Worm (Caenorhabditis elegans) whole organism, L4 larva: ENCODE measurements around the gene F45G2.9.

Source experiments
- hmg-1.1 ChIP-seq: fragments of 200-800 bp; sonication (Bioruptor generic); IDR thresholded peaks from 2 replicates; pipeline ENCODE4 v1.3.6; 2022; ENCODE audit warnings: missing genetic modification reagents, missing genetic modification characterization, missing compliant biosample characterization
- pha-4 ChIP-seq, 2 experiments: fragments of 150-350 bp in 1 of 2; fragments of 200-800 bp in 1 of 2; sonication (Bioruptor generic) in 1 of 2; IDR thresholded peaks in 1 of 2; optimal IDR thresholded peaks in 1 of 2; 2 replicates each; pipeline versions ENCODE4 v1.3.6 to Lab custom; 2014 to 2022; ENCODE audit warnings: missing genetic modification characterization in 2 of 2, missing genetic modification reagents in 2 of 2, missing biosample characterization in 1 of 2, missing compliant biosample characterization in 1 of 2

DNA sequence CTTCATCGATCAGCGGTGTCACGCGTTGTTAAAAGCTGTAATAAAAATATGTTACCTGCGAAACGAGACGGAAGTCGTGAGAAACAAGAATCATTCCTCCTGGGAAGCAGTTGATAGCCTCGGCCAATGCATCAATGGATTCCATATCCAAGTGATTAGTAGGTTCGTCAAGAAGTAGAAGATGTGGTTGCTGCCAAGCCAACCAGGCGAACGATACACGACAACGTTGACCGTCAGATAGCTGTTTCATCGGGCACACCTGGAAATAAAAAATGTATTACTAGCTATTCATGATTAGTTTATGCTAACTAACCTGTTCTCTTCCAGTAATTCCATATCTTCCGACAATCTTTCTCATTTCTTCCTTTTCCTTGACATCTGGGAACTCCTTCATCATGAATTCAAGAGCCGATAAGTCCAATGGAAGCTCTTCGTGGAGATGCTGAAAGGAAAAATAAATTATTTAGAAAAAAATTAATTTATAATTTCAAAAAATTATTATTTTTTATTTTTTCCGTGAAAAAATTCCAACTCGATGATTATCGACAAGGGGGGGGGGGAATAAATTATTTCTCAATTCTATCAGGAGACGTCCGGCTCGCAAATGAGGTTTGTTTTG is 22.3 kb upstream of the F45G2.9 start, which contains the start of gene tag-164:
- TF ChIP-seq hmg-1.1 (GFP tag; lab: Robert Waterston, UW) (no peak), pha-4 (GFP tag; IDR thresholded peaks at IDR 0.05; lab: Robert Waterston, UW) (no peak), pha-4 (tag; optimal IDR thresholded peaks at IDR 0.05; lab: Kevin White, UChicago) (no peak)
